Fruit fly (Drosophila melanogaster): ENCODE data around the gene CG32270.

The CG32270 gene

dm6 chr3L:3222643-3223389, 14.0 kb upstream of the CG32270 start, which contains the start of the genes RpL28 and eIF1 (continued):
- TF ChIP-seq CG17328 (GFP tag; IDR thresholded peaks at IDR 0.05) (peak; percentile 91), danr (GFP tag; IDR thresholded peaks at IDR 0.05) (0 out of 2 replicates have a peak, but pooled peaks have one; percentile 28), TFAM (GFP tag; optimal IDR thresholded peaks at IDR 0.05) (peak; percentile 83), CG9797 (GFP tag; optimal IDR thresholded peaks at IDR 0.05) (peak; percentile 71), Ssrp (tag; optimal IDR thresholded peaks at IDR 0.05) (peak; percentile 77), sr (GFP tag; IDR thresholded peaks at IDR 0.05) (peak; percentile 89), Spps (tag; optimal IDR thresholded peaks at IDR 0.05) (peak; percentile 36), CG17186 (GFP tag; optimal IDR thresholded peaks at IDR 0.05) (peak; percentile 92), nau (GFP tag; optimal IDR thresholded peaks at IDR 0.05) (peak; percentile 89), dmrt11E (tag; optimal IDR thresholded peaks at IDR 0.05) (peak; percentile 87), rib (GFP tag; IDR thresholded peaks at IDR 0.05) (0 out of 2 replicates have a peak, but pooled peaks have one; percentile 28), Eip74EF (GFP tag; optimal IDR thresholded peaks at IDR 0.05) (peak in 1 of 2 experiments; percentile 44), caup (GFP tag; optimal IDR thresholded peaks at IDR 0.05; ENCODE audit: severe bottlenecking) (peak; percentile 98), Bgb (GFP tag; IDR thresholded peaks at IDR 0.05; ENCODE audit: partially characterized antibody) (peak; percentile 76), z (GFP tag; IDR thresholded peaks at IDR 0.05) (0 out of 3 replicates have a peak, but pooled peaks have one; percentile 29), CG34224 (GFP tag; IDR thresholded peaks at IDR 0.05; ENCODE audit: partially characterized antibody) (peak; percentile 69; the same call in 2 of the 3 replicates), fu2 (GFP tag; optimal IDR thresholded peaks at IDR 0.05) (peak; percentile 81), CG31388 (GFP tag; optimal IDR thresholded peaks at IDR 0.05) (peak; percentile 68), CG43689 (GFP tag; IDR thresholded peaks at IDR 0.05) (peak; percentile 83), insv (GFP tag; optimal IDR thresholded peaks at IDR 0.05) (peak in 1 of 2 experiments; percentile 77), CG8359 (GFP tag; optimal IDR thresholded peaks at IDR 0.05; ENCODE audit: borderline replicate concordance) (peak; percentile 86), CG7987 (GFP tag; optimal IDR thresholded peaks at IDR 0.05) (peak; percentile 98), pfk (GFP tag; optimal IDR thresholded peaks at IDR 0.05) (peak; percentile 81), ttk (GFP tag; IDR thresholded peaks at IDR 0.05) (peak; percentile 77), CG15479 (GFP tag; optimal IDR thresholded peaks at IDR 0.05) (peak; percentile 49), Gsc (GFP tag; IDR thresholded peaks at IDR 0.05) (no peak), C15 (GFP tag; IDR thresholded peaks at IDR 0.05) (peak; percentile 86; the same call in 2 of the 3 replicates), CG12391 (tag; optimal IDR thresholded peaks at IDR 0.05) (peak; percentile 92), CG15073 (GFP tag; optimal IDR thresholded peaks at IDR 0.05) (no peak), GATAe (GFP tag; conservative IDR thresholded peaks at IDR 0.05) (peak; percentile 56), sd (tag; optimal IDR thresholded peaks at IDR 0.05) (no peak), chm (GFP tag; IDR thresholded peaks at IDR 0.05) (peak; percentile 96), CG11093 (GFP tag; IDR thresholded peaks at IDR 0.05) (peak; percentile 58; the same call in 1 of the 3 replicates), Dref (GFP tag; IDR thresholded peaks at IDR 0.05) (peak; percentile 72), HmgD (GFP tag; optimal IDR thresholded peaks at IDR 0.05) (peak; percentile 87), CG12219 (GFP tag; optimal IDR thresholded peaks at IDR 0.05) (peak; percentile 87), jumu (GFP tag; optimal IDR thresholded peaks at IDR 0.05) (peak; percentile 84), CG17385 (GFP tag; optimal IDR thresholded peaks at IDR 0.05) (peak; percentile 91), CG3407 (GFP tag; optimal IDR thresholded peaks at IDR 0.05) (peak; percentile 92), CG8944 (GFP tag; optimal IDR thresholded peaks at IDR 0.05) (peak; percentile 81), klu (GFP tag; IDR thresholded peaks at IDR 0.05) (peak; percentile 81), CG1024 (GFP tag; IDR thresholded peaks at IDR 0.05) (peak; percentile 84), HLH3B (GFP tag; IDR thresholded peaks at IDR 0.05) (peak; percentile 82), Max (GFP tag; optimal IDR thresholded peaks at IDR 0.05) (peak; percentile 94), repo (GFP tag; optimal IDR thresholded peaks at IDR 0.05) (peak; percentile 92), Hr3 (GFP tag; optimal IDR thresholded peaks at IDR 0.05) (peak; percentile 82), CG15011 (GFP tag; optimal IDR thresholded peaks at IDR 0.05) (peak; percentile 93), CG7839 (tag; optimal IDR thresholded peaks at IDR 0.05) (peak; percentile 84)
